Fruit fly (Drosophila melanogaster): ENCODE data around the gene Invadolysin.

Gene Invadolysin

dm6 chr3R:10111150-10111814 is 33.2 kb upstream of the Invadolysin start:
- TF ChIP-seq CG8478 (optimal IDR thresholded peaks at IDR 0.05) (no peak), Dll (optimal IDR thresholded peaks at IDR 0.05) (no peak), pan (optimal IDR thresholded peaks at IDR 0.05) (no peak), psq (optimal IDR thresholded peaks at IDR 0.05) (no peak), EcR (GFP tag; optimal IDR thresholded peaks at IDR 0.05) (no peak), usp (GFP tag; optimal IDR thresholded peaks at IDR 0.05) (no peak)

dm6 chr3R:10111815-10112185 is 32.7 kb upstream of the Invadolysin start:
- TF ChIP-seq pan (optimal IDR thresholded peaks at IDR 0.05): no peak
- no peak for TF ChIP-seq EcR (GFP tag; optimal IDR thresholded peaks at IDR 0.05)
- TF ChIP-seq Dll (optimal IDR thresholded peaks at IDR 0.05): no peak
- no peak for TF ChIP-seq CG8478 (optimal IDR thresholded peaks at IDR 0.05)
- no peak for TF ChIP-seq psq (optimal IDR thresholded peaks at IDR 0.05)
- no peak for TF ChIP-seq usp (GFP tag; optimal IDR thresholded peaks at IDR 0.05)

- TF ChIP-seq pan (optimal IDR thresholded peaks at IDR 0.05) (no peak), usp (GFP tag; optimal IDR thresholded peaks at IDR 0.05) (no peak), Dll (optimal IDR thresholded peaks at IDR 0.05) (no peak), EcR (GFP tag; optimal IDR thresholded peaks at IDR 0.05) (no peak), psq (optimal IDR thresholded peaks at IDR 0.05) (no peak), CG8478 (optimal IDR thresholded peaks at IDR 0.05) (no peak)
Measured at dm6 chr3R:10112195-10112594, 32.3 kb upstream of the Invadolysin start, which contains the start of gene CAH7. CAH7 (plus strand) TSS chr3R:10112237.

dm6 chr3R:10113746-10114145 is 30.7 kb upstream of the Invadolysin start:
- TF ChIP-seq Dll (optimal IDR thresholded peaks at IDR 0.05): no peak
- TF ChIP-seq CG8478 (optimal IDR thresholded peaks at IDR 0.05): no peak
- no peak for TF ChIP-seq EcR (GFP tag; optimal IDR thresholded peaks at IDR 0.05)
- TF ChIP-seq psq (optimal IDR thresholded peaks at IDR 0.05): no peak
- TF ChIP-seq usp (GFP tag; optimal IDR thresholded peaks at IDR 0.05): no peak
- TF ChIP-seq pan (optimal IDR thresholded peaks at IDR 0.05): no peak

dm6 chr3R:10114915-10115534 is 29.4 kb upstream of the Invadolysin start:
- TF ChIP-seq EcR (GFP tag; optimal IDR thresholded peaks at IDR 0.05): no peak

- TF ChIP-seq EcR (GFP tag; optimal IDR thresholded peaks at IDR 0.05) (no peak), usp (GFP tag; optimal IDR thresholded peaks at IDR 0.05) (no peak), Dll (optimal IDR thresholded peaks at IDR 0.05) (no peak), CG8478 (optimal IDR thresholded peaks at IDR 0.05) (no peak), pan (optimal IDR thresholded peaks at IDR 0.05) (no peak), psq (optimal IDR thresholded peaks at IDR 0.05) (no peak)
Measured at dm6 chr3R:10115797-10116196, 28.7 kb upstream of the Invadolysin start.

dm6 chr3R:10119592-10119991 is 24.9 kb upstream of the Invadolysin start:
- TF ChIP-seq usp (GFP tag; optimal IDR thresholded peaks at IDR 0.05) (no peak), CG8478 (optimal IDR thresholded peaks at IDR 0.05) (no peak), pan (optimal IDR thresholded peaks at IDR 0.05) (no peak), EcR (GFP tag; optimal IDR thresholded peaks at IDR 0.05) (no peak), psq (optimal IDR thresholded peaks at IDR 0.05) (no peak), Dll (optimal IDR thresholded peaks at IDR 0.05) (no peak)

dm6 chr3R:10121266-10121904 is 23.1 kb upstream of the Invadolysin start, which contains the start of the genes gammaSnap2 and ATPsynepsilonL:
gammaSnap2 (minus strand) TSS chr3R:10121400.
ATPsynepsilonL (plus strand) TSS chr3R:10121773.
- TF ChIP-seq EcR (GFP tag; optimal IDR thresholded peaks at IDR 0.05) (no peak), pan (optimal IDR thresholded peaks at IDR 0.05) (no peak), Dll (optimal IDR thresholded peaks at IDR 0.05) (no peak), psq (optimal IDR thresholded peaks at IDR 0.05) (no peak), CG8478 (optimal IDR thresholded peaks at IDR 0.05) (no peak), usp (GFP tag; optimal IDR thresholded peaks at IDR 0.05) (no peak)

- TF ChIP-seq usp (GFP tag; optimal IDR thresholded peaks at IDR 0.05) (no peak), EcR (GFP tag; optimal IDR thresholded peaks at IDR 0.05) (no peak), psq (optimal IDR thresholded peaks at IDR 0.05) (no peak), Dll (optimal IDR thresholded peaks at IDR 0.05) (no peak), pan (optimal IDR thresholded peaks at IDR 0.05) (no peak), CG8478 (optimal IDR thresholded peaks at IDR 0.05) (no peak)
Measured at dm6 chr3R:10124764-10125163, 19.7 kb upstream of the Invadolysin start.

dm6 chr3R:10125477-10125876 is 19.0 kb upstream of the Invadolysin start, which contains the start of gene knk:
knk (minus strand) TSS chr3R:10125664.
- TF ChIP-seq Dll (optimal IDR thresholded peaks at IDR 0.05) (no peak), EcR (GFP tag; optimal IDR thresholded peaks at IDR 0.05) (no peak), usp (GFP tag; optimal IDR thresholded peaks at IDR 0.05) (no peak), psq (optimal IDR thresholded peaks at IDR 0.05) (no peak), CG8478 (optimal IDR thresholded peaks at IDR 0.05) (no peak)

- TF ChIP-seq psq (optimal IDR thresholded peaks at IDR 0.05) (no peak), CG8478 (optimal IDR thresholded peaks at IDR 0.05) (no peak), usp (GFP tag; optimal IDR thresholded peaks at IDR 0.05) (no peak), Dll (optimal IDR thresholded peaks at IDR 0.05) (no peak), pan (optimal IDR thresholded peaks at IDR 0.05) (no peak), EcR (GFP tag; optimal IDR thresholded peaks at IDR 0.05) (no peak)
Measured at dm6 chr3R:10130091-10130490, 14.4 kb upstream of the Invadolysin start.

dm6 chr3R:10130975-10131529 is 13.4 kb upstream of the Invadolysin start:
- no peak for TF ChIP-seq CG8478 (optimal IDR thresholded peaks at IDR 0.05)
- TF ChIP-seq EcR (GFP tag; optimal IDR thresholded peaks at IDR 0.05): no peak
- no peak for TF ChIP-seq usp (GFP tag; optimal IDR thresholded peaks at IDR 0.05)
- no peak for TF ChIP-seq psq (optimal IDR thresholded peaks at IDR 0.05)
- TF ChIP-seq Dll (optimal IDR thresholded peaks at IDR 0.05): no peak
- TF ChIP-seq pan (optimal IDR thresholded peaks at IDR 0.05): no peak

Measured in whole organism.